Fruit fly (Drosophila melanogaster): ENCODE measurements around the gene Cog4.

dm6 chr2L:10510088-10510487, 21.7 kb upstream of the Cog4 start, which contains the start of gene CG7384:
- TF ChIP-seq fd96Ca (GFP tag; IDR thresholded peaks at IDR 0.05) (no peak), CG8159 (tag; optimal IDR thresholded peaks at IDR 0.05) (no peak), CG9948 (tag; optimal IDR thresholded peaks at IDR 0.05) (no peak), CG12605 (GFP tag; IDR thresholded peaks at IDR 0.05) (no peak), CG8301 (tag; optimal IDR thresholded peaks at IDR 0.05) (no peak), rn (GFP tag; IDR thresholded peaks at IDR 0.05) (no peak)
